Fruit fly (Drosophila melanogaster) whole organism, embryonic: ENCODE data around the gene Oct-TyrR.

Experiments used
- ATbp ChIP-seq: fragments of 200-800 bp; sonication (Bioruptor generic); optimal IDR thresholded peaks from 2 replicates; lab custom pipeline; 2017; ENCODE audit warnings: missing biosample characterization, mild to moderate bottlenecking, missing genetic modification characterization, missing genetic modification reagents
- B-H1 ChIP-seq: fragments of 200-800 bp; sonication (Bioruptor generic); IDR thresholded peaks from 3 replicates; pipeline ENCODE4 v1.3.6; 2022; ENCODE audit warnings: missing biosample characterization, missing genetic modification characterization
- CG10366 ChIP-seq: fragments of 200-800 bp; sonication (Bioruptor generic); IDR thresholded peaks from 2 replicates; pipeline ENCODE4 v1.3.6; 2022; ENCODE audit warnings: missing biosample characterization, missing genetic modification characterization
- CG10959 ChIP-seq: fragments of 200-800 bp; sonication (Bioruptor generic); IDR thresholded peaks from 2 replicates; pipeline ENCODE4 v1.3.6; 2022; ENCODE audit warnings: missing biosample characterization, missing genetic modification characterization
- CG11398 ChIP-seq: fragments of 200-800 bp; sonication (Bioruptor generic); optimal IDR thresholded peaks from 2 replicates; lab custom pipeline; 2016; ENCODE audit warnings: missing biosample characterization, missing genetic modification characterization
- CG11560 ChIP-seq: fragments of 200-800 bp; sonication (Bioruptor generic); IDR thresholded peaks from 3 replicates; pipeline ENCODE4 v1.3.6; 2022; ENCODE audit warnings: missing biosample characterization, missing genetic modification characterization
- CG12744 ChIP-seq: fragments of 200-800 bp; sonication (Bioruptor generic); optimal IDR thresholded peaks from 2 replicates; lab custom pipeline; 2016; ENCODE audit warnings: missing biosample characterization, missing genetic modification characterization
- CG15514 ChIP-seq: fragments of 200-800 bp; sonication (Bioruptor generic); optimal IDR thresholded peaks from 3 replicates; lab custom pipeline; 2017; ENCODE audit warnings: missing biosample characterization, missing genetic modification characterization, mild to moderate bottlenecking, moderate library complexity, missing genetic modification reagents
- CG17186 ChIP-seq: fragments of 200-800 bp; sonication (Bioruptor generic); optimal IDR thresholded peaks from 3 replicates; lab custom pipeline; 2017; ENCODE audit warnings: missing biosample characterization, missing genetic modification reagents, missing genetic modification characterization
- CG1832 ChIP-seq: fragments of 200-800 bp; sonication (Bioruptor generic); optimal IDR thresholded peaks from 2 replicates; lab custom pipeline; 2017; ENCODE audit warnings: missing biosample characterization, mild to moderate bottlenecking, missing genetic modification characterization, inconsistent platforms
- CG18764 ChIP-seq: fragments of 200-800 bp; sonication (Bioruptor generic); optimal IDR thresholded peaks from 3 replicates; lab custom pipeline; 2016; ENCODE audit warnings: missing biosample characterization, missing genetic modification characterization
- CG2116 ChIP-seq: fragments of 200-800 bp; sonication (Bioruptor generic); optimal IDR thresholded peaks from 3 replicates; lab custom pipeline; 2018; ENCODE audit warnings: missing biosample characterization, mild to moderate bottlenecking, missing genetic modification characterization
- CG2712 ChIP-seq: fragments of 200-800 bp; optimal IDR thresholded peaks from 3 replicates; lab custom pipeline; 2019; ENCODE audit warnings: missing biosample characterization, mild to moderate bottlenecking, missing genetic modification characterization, moderate library complexity
- CG33557 ChIP-seq: fragments of 200-800 bp; sonication (Bioruptor generic); optimal IDR thresholded peaks from 2 replicates; lab custom pipeline; 2019; ENCODE audit warnings: missing biosample characterization, mild to moderate bottlenecking, missing genetic modification characterization, moderate library complexity
- CG3407 ChIP-seq: fragments of 200-800 bp; sonication (Bioruptor generic); optimal IDR thresholded peaks from 2 replicates; lab custom pipeline; 2018; ENCODE audit warnings: missing biosample characterization, mild to moderate bottlenecking, missing genetic modification characterization
- CG4730 ChIP-seq: fragments of 200-800 bp; sonication (Bioruptor generic); IDR thresholded peaks from 2 replicates; pipeline ENCODE4 v1.3.6; 2022; ENCODE audit warnings: missing biosample characterization, missing genetic modification characterization
- CG6254 ChIP-seq: fragments of 200-800 bp; sonication (Bioruptor generic); optimal IDR thresholded peaks from 3 replicates; lab custom pipeline; 2017; ENCODE audit warnings: mild to moderate bottlenecking, missing biosample characterization, missing genetic modification reagents, missing genetic modification characterization
- CG6683 ChIP-seq: fragments of 200-800 bp; sonication (Bioruptor generic); optimal IDR thresholded peaks from 2 replicates; lab custom pipeline; 2017; ENCODE audit warnings: missing biosample characterization, mild to moderate bottlenecking, missing genetic modification characterization, missing genetic modification reagents
- CG8478 ChIP-seq: fragments of >200 bp; optimal IDR thresholded peaks from 2 replicates; lab custom pipeline; 2018
- Camta ChIP-seq: fragments of 200-800 bp; sonication (Bioruptor generic); optimal IDR thresholded peaks from 2 replicates; lab custom pipeline; 2016; ENCODE audit warnings: missing biosample characterization, missing genetic modification characterization
- Dad ChIP-seq: fragments of 200-800 bp; sonication (Bioruptor generic); optimal IDR thresholded peaks from 3 replicates; lab custom pipeline; 2016; ENCODE audit warnings: missing biosample characterization, missing genetic modification characterization
- Dbx ChIP-seq: fragments of 200-800 bp; sonication (Bioruptor generic); IDR thresholded peaks from 3 replicates; pipeline ENCODE4 v1.3.6; 2022; ENCODE audit warnings: missing biosample characterization, missing genetic modification characterization
- Fer3 ChIP-seq: fragments of 200-800 bp; sonication (Bioruptor generic); optimal IDR thresholded peaks from 2 replicates; lab custom pipeline; 2018; ENCODE audit warnings: missing biosample characterization, mild to moderate bottlenecking, missing genetic modification characterization, moderate library complexity
- Gug ChIP-seq: fragments of 200-800 bp; sonication (Bioruptor generic); IDR thresholded peaks from 4 replicates; pipeline ENCODE4 v1.3.6; 2022; ENCODE audit warnings: missing biosample characterization, missing genetic modification characterization
- H15 ChIP-seq: fragments of 200-800 bp; sonication (Bioruptor generic); IDR thresholded peaks from 3 replicates; pipeline ENCODE4 v1.3.6; 2022; ENCODE audit warnings: missing biosample characterization, missing genetic modification characterization
- Hr39 ChIP-seq: fragments of >200 bp; optimal IDR thresholded peaks from 2 replicates; lab custom pipeline; 2017
- Hr51 ChIP-seq, 2 experiments: fragments of 200-800 bp; sonication (Bioruptor generic); optimal IDR thresholded peaks; 2 replicates in 1 of 2; 3 replicates in 1 of 2; lab custom pipeline; 2016 to 2018; ENCODE audit warnings: missing biosample characterization in 2 of 2, missing genetic modification characterization in 2 of 2, mild to moderate bottlenecking in 1 of 2, moderate library complexity in 1 of 2
- Mad ChIP-seq: fragments of 200-800 bp; sonication (Bioruptor generic); optimal IDR thresholded peaks from 2 replicates; lab custom pipeline; 2016; ENCODE audit warnings: missing biosample characterization, missing genetic modification characterization
- Max ChIP-seq: fragments of 200-800 bp; sonication (Bioruptor generic); optimal IDR thresholded peaks from 2 replicates; lab custom pipeline; 2016; ENCODE audit warnings: missing biosample characterization, mild to moderate bottlenecking, missing genetic modification characterization
- NC2α ChIP-seq: fragments of 200-800 bp; sonication (Bioruptor generic); optimal IDR thresholded peaks from 2 replicates; lab custom pipeline; 2016; ENCODE audit warnings: missing biosample characterization, missing genetic modification characterization
- NFAT ChIP-seq: fragments of 200-800 bp; sonication (Bioruptor generic); IDR thresholded peaks from 2 replicates; pipeline ENCODE4 v1.3.6; 2022; ENCODE audit warnings: missing biosample characterization, missing genetic modification characterization
- Nf-YA ChIP-seq: fragments of 200-800 bp; sonication (Bioruptor generic); IDR thresholded peaks from 2 replicates; pipeline ENCODE4 v1.3.6; 2022; ENCODE audit warnings: missing biosample characterization, missing genetic modification characterization
- Rfx ChIP-seq: fragments of 200-800 bp; sonication (Bioruptor generic); IDR thresholded peaks from 2 replicates; pipeline ENCODE4 v1.3.6; 2022; ENCODE audit warnings: missing biosample characterization, missing genetic modification characterization
- Rx ChIP-seq: fragments of 200-800 bp; sonication (Bioruptor generic); IDR thresholded peaks from 2 replicates; pipeline ENCODE4 v1.3.6; 2022; ENCODE audit warnings: missing biosample characterization, missing genetic modification characterization
- Sin3A ChIP-seq: fragments of >200 bp; optimal IDR thresholded peaks from 2 replicates; lab custom pipeline; 2018
- Ssrp ChIP-seq: fragments of 200-800 bp; sonication (Bioruptor generic); optimal IDR thresholded peaks from 2 replicates; lab custom pipeline; 2018; ENCODE audit warnings: missing biosample characterization, mild to moderate bottlenecking, missing genetic modification characterization, moderate library complexity
- Xbp1 ChIP-seq: fragments of 200-800 bp; sonication (Bioruptor generic); optimal IDR thresholded peaks from 3 replicates; lab custom pipeline; 2016; ENCODE audit warnings: missing biosample characterization, mild to moderate bottlenecking, missing genetic modification characterization
- amos ChIP-seq: fragments of 200-800 bp; sonication (Bioruptor generic); IDR thresholded peaks from 2 replicates; pipeline ENCODE4 v1.3.6; 2022; ENCODE audit warnings: missing biosample characterization, missing genetic modification characterization; ENCODE audit not compliant: partially characterized antibody
- crc ChIP-seq: fragments of 200-800 bp; sonication (Bioruptor generic); optimal IDR thresholded peaks from 2 replicates; lab custom pipeline; 2016; ENCODE audit warnings: missing biosample characterization, missing genetic modification characterization
- disco-r ChIP-seq: fragments of 200-800 bp; sonication (Bioruptor generic); optimal IDR thresholded peaks from 2 replicates; lab custom pipeline; 2016; ENCODE audit warnings: missing biosample characterization, missing genetic modification characterization
- ftz-f1 ChIP-seq: fragments of 200-800 bp; sonication (Bioruptor generic); optimal IDR thresholded peaks from 2 replicates; lab custom pipeline; 2016; ENCODE audit warnings: missing biosample characterization, missing genetic modification characterization
- fu2 ChIP-seq: fragments of 200-800 bp; sonication (Bioruptor generic); optimal IDR thresholded peaks from 2 replicates; lab custom pipeline; 2016; ENCODE audit warnings: missing biosample characterization, missing genetic modification characterization
- gcm2 ChIP-seq: fragments of 200-800 bp; sonication (Bioruptor generic); optimal IDR thresholded peaks from 2 replicates; lab custom pipeline; 2016; ENCODE audit warnings: missing biosample characterization, missing genetic modification characterization
- gro ChIP-seq: fragments of 200-800 bp; sonication (Bioruptor generic); optimal IDR thresholded peaks from 2 replicates; lab custom pipeline; 2016; ENCODE audit warnings: missing biosample characterization, missing genetic modification characterization
- onecut ChIP-seq: fragments of 200-800 bp; sonication (Bioruptor generic); IDR thresholded peaks from 2 replicates; pipeline ENCODE4 v1.3.6; 2022; ENCODE audit warnings: missing biosample characterization, missing genetic modification characterization
- pum ChIP-seq: fragments of 200-800 bp; sonication (Bioruptor generic); optimal IDR thresholded peaks from 2 replicates; lab custom pipeline; 2016; ENCODE audit warnings: missing biosample characterization, missing genetic modification characterization
- run ChIP-seq: fragments of 200-800 bp; sonication (Bioruptor generic); optimal IDR thresholded peaks from 3 replicates; lab custom pipeline; 2018; ENCODE audit warnings: missing biosample characterization, mild to moderate bottlenecking, missing genetic modification characterization
- sens ChIP-seq: fragments of 200-800 bp; sonication (Bioruptor generic); peaks from one replicate; lab custom pipeline; 2016; ENCODE audit warnings: missing biosample characterization, missing genetic modification characterization
- sim ChIP-seq: fragments of 200-800 bp; sonication (Bioruptor generic); IDR thresholded peaks from 2 replicates; pipeline ENCODE4 v1.3.6; 2022; ENCODE audit warnings: missing biosample characterization, missing genetic modification characterization
- ssp ChIP-seq: fragments of 200-800 bp; sonication (Bioruptor generic); IDR thresholded peaks from 2 replicates; pipeline ENCODE4 v1.3.6; 2022; ENCODE audit warnings: missing biosample characterization, missing genetic modification characterization
- tgo ChIP-seq: fragments of 200-800 bp; sonication (Bioruptor generic); IDR thresholded peaks from 3 replicates; pipeline ENCODE4 v1.3.6; 2022; ENCODE audit warnings: missing biosample characterization, missing genetic modification characterization
- trem ChIP-seq: fragments of 200-800 bp; optimal IDR thresholded peaks from 3 replicates; lab custom pipeline; 2019; ENCODE audit warnings: missing biosample characterization, mild to moderate bottlenecking, missing genetic modification characterization, moderate library complexity
- tx ChIP-seq: fragments of 200-800 bp; sonication (Bioruptor generic); optimal IDR thresholded peaks from 2 replicates; lab custom pipeline; 2016; ENCODE audit warnings: missing biosample characterization, missing genetic modification characterization
- wdn ChIP-seq: fragments of 200-800 bp; sonication (Bioruptor generic); IDR thresholded peaks from 2 replicates; pipeline ENCODE4 v1.3.6; 2022; ENCODE audit warnings: missing biosample characterization, missing genetic modification characterization

Gene Oct-TyrR

DNA sequence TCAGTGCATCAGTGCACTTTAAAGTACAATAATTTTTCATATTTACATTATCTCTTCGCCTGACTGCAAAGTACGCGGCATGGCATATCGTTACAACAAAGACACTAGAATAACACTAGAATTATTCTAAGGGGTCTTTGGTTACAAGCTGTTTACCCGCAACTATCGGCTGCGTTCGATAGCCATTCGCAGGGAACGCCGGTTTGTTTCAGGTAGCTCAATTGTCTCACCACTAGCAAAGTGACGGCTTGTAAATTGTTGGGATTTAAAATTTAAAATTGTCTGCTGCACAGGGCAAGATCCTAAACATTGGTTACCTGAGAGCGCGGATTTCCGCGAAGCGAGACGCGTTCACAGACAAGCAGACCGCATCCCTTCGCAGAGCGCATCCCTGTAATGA, 30.9 kb downstream of the Oct-TyrR start, which contains the start of gene CG14561 (continued):
- TF ChIP-seq CG6254 (GFP tag; lab: Kevin White, UChicago) (no peak), Camta (no peak), CG15514 (GFP tag; lab: Kevin White, UChicago) (peak; percentile 56), pum (no peak), Dbx (GFP tag; lab: Robert Waterston, UW) (0 out of 3 replicates have a peak, but pooled peaks have one; percentile 29), CG4730 (GFP tag; lab: Robert Waterston, UW) (no peak), NFAT (GFP tag; lab: Robert Waterston, UW) (no peak), CG10366 (GFP tag; lab: Robert Waterston, UW) (no peak), sens (GFP tag; lab: Kevin White, UChicago) (peak; percentile 91), Rfx (peak; percentile 64), Dad (no peak), tx (GFP tag; lab: Kevin White, UChicago) (no peak), disco-r (GFP tag; lab: Kevin White, UChicago) (no peak), amos (GFP tag; lab: Robert Waterston, UW) (peak; percentile 96), H15 (GFP tag; lab: Robert Waterston, UW) (no peak; the same call in 2 of the 3 replicates), gro (peak; percentile 28), ATbp (GFP tag; lab: Kevin White, UChicago) (no peak), Hr51 (GFP tag; optimal IDR thresholded peaks at IDR 0.05; lab: Kevin White, UChicago) (no peak), CG11560 (tag; lab: Robert Waterston, UW) (no peak), NC2α (no peak), CG11398 (GFP tag; lab: Kevin White, UChicago) (no peak), ssp (GFP tag; lab: Robert Waterston, UW) (no peak), CG1832 (no peak), fu2 (GFP tag; lab: Kevin White, UChicago) (peak; percentile 22), Rx (GFP tag; lab: Robert Waterston, UW) (no peak), CG2116 (GFP tag; lab: Kevin White, UChicago) (peak; percentile 50), Fer3 (tag; lab: Kevin White, UChicago) (no peak), B-H1 (GFP tag; lab: Robert Waterston, UW) (no peak), onecut (GFP tag; lab: Robert Waterston, UW) (no peak), CG3407 (no peak), Nf-YA (GFP tag; lab: Robert Waterston, UW) (no peak), CG10959 (GFP tag; lab: Robert Waterston, UW) (no peak), Xbp1 (GFP tag; lab: Kevin White, UChicago) (peak; percentile 38), Hr39 (lab: Kevin White, UChicago) (no peak), crc (no peak), Ssrp (tag; lab: Kevin White, UChicago) (no peak), Gug (peak; percentile 45; the same call in 2 of the 4 replicates), CG12744 (GFP tag; lab: Kevin White, UChicago) (no peak), CG8478 (lab: Kevin White, UChicago) (no peak), ftz-f1 (GFP tag; lab: Kevin White, UChicago) (no peak), Max (peak; percentile 16), CG33557 (GFP tag; lab: Kevin White, UChicago) (peak; percentile 1), CG18764 (GFP tag; lab: Kevin White, UChicago) (no peak), CG6683 (GFP tag; lab: Kevin White, UChicago) (no peak), run (tag; lab: Kevin White, UChicago) (no peak), tgo (no peak), CG17186 (peak; percentile 59), Sin3A (peak; percentile 69), gcm2 (no peak), wdn (GFP tag; lab: Robert Waterston, UW) (no peak), trem (tag; lab: Kevin White, UChicago) (peak; percentile 71), CG2712 (tag; lab: Kevin White, UChicago) (no peak), Mad (GFP tag; lab: Kevin White, UChicago) (no peak), sim (GFP tag; lab: Robert Waterston, UW) (no peak)
